Worm (Caenorhabditis elegans) whole organism, L2 larva: ENCODE results near the gene T06E8.2.

Experiments used
- C34F6.9 ChIP-seq: fragments of 150-350 bp; optimal IDR thresholded peaks from 2 replicates; lab custom pipeline; 2014; ENCODE audit warnings: missing biosample characterization, missing genetic modification characterization
- F13H6.1 ChIP-seq: sonication (generic microtip); optimal IDR thresholded peaks from 2 replicates; lab custom pipeline; 2016; ENCODE audit warnings: missing genetic modification characterization, missing compliant biosample characterization
- R02D3.7 ChIP-seq: fragments of 150-350 bp; optimal IDR thresholded peaks from 2 replicates; lab custom pipeline; 2014; ENCODE audit warnings: missing biosample characterization, missing genetic modification characterization
- Y55F3AM.14 ChIP-seq: fragments of 200-800 bp; sonication (Bioruptor generic); optimal IDR thresholded peaks from 2 replicates; lab custom pipeline; 2018; ENCODE audit warnings: mild to moderate bottlenecking, missing genetic modification characterization, missing compliant biosample characterization
- ZK546.5 ChIP-seq: sonication (generic microtip); optimal IDR thresholded peaks from 2 replicates; lab custom pipeline; 2017; ENCODE audit warnings: missing biosample characterization, missing genetic modification characterization
- alr-1 ChIP-seq: fragments of 150-350 bp; optimal IDR thresholded peaks from 2 replicates; lab custom pipeline; 2014; ENCODE audit warnings: missing biosample characterization, missing genetic modification characterization
- aly-2 ChIP-seq: fragments of 150-350 bp; optimal IDR thresholded peaks from 2 replicates; lab custom pipeline; 2014; ENCODE audit warnings: missing biosample characterization, missing genetic modification characterization
- ama-1 ChIP-seq: fragments of 150-350 bp; optimal IDR thresholded peaks from 2 replicates; lab custom pipeline; 2018; ENCODE audit warnings: inconsistent platforms
- ceh-16 ChIP-seq: fragments of 150-350 bp; optimal IDR thresholded peaks from 2 replicates; lab custom pipeline; 2014; ENCODE audit warnings: missing biosample characterization, missing genetic modification characterization
- ceh-82 ChIP-seq: fragments of 150-350 bp; optimal IDR thresholded peaks from 2 replicates; lab custom pipeline; 2014; ENCODE audit warnings: missing biosample characterization, missing genetic modification characterization
- crh-2 ChIP-seq: sonication (generic microtip); optimal IDR thresholded peaks from 2 replicates; lab custom pipeline; 2017; ENCODE audit warnings: missing biosample characterization, missing genetic modification characterization
- dmd-4 ChIP-seq: sonication (generic microtip); optimal IDR thresholded peaks from 2 replicates; lab custom pipeline; 2017; ENCODE audit warnings: missing biosample characterization, missing genetic modification characterization
- egl-27 ChIP-seq: sonication (generic microtip); optimal IDR thresholded peaks from 3 replicates; lab custom pipeline; 2017; ENCODE audit warnings: missing biosample characterization, missing genetic modification reagents, missing genetic modification characterization
- elt-1 ChIP-seq: fragments of 150-350 bp; optimal IDR thresholded peaks from 2 replicates; lab custom pipeline; 2014; ENCODE audit warnings: missing biosample characterization, missing genetic modification characterization
- elt-3 ChIP-seq: sonication (generic microtip); optimal IDR thresholded peaks from 2 replicates; lab custom pipeline; 2017; ENCODE audit warnings: missing biosample characterization, missing genetic modification characterization
- lin-11 ChIP-seq: fragments of 150-350 bp; sonication (generic microtip); optimal IDR thresholded peaks from 2 replicates; lab custom pipeline; 2014; ENCODE audit warnings: missing biosample characterization, missing genetic modification characterization, inconsistent platforms, mixed read lengths
- lin-13 ChIP-seq: fragments of 150-350 bp; optimal IDR thresholded peaks from 2 replicates; lab custom pipeline; 2014; ENCODE audit warnings: missing biosample characterization, missing genetic modification reagents, missing genetic modification characterization
- lin-39 ChIP-seq: fragments of 150-350 bp; optimal IDR thresholded peaks from 2 replicates; lab custom pipeline; 2014; ENCODE audit warnings: missing biosample characterization, missing genetic modification reagents, missing genetic modification characterization
- lsy-2 ChIP-seq, 2 experiments: fragments of 150-350 bp in 1 of 2; sonication (generic microtip) in 1 of 2; optimal IDR thresholded peaks; 2 replicates each; lab custom pipeline; 2014 to 2017; ENCODE audit warnings: missing biosample characterization in 2 of 2, missing genetic modification characterization in 2 of 2
- mab-5 ChIP-seq: fragments of 150-350 bp; optimal IDR thresholded peaks from 2 replicates; lab custom pipeline; 2014; ENCODE audit warnings: missing biosample characterization, missing genetic modification characterization
- mbf-1 ChIP-seq: sonication (generic microtip); optimal IDR thresholded peaks from 2 replicates; lab custom pipeline; 2017; ENCODE audit warnings: missing biosample characterization, missing genetic modification characterization
- mdl-1 ChIP-seq, 2 experiments: fragments of 150-350 bp in 1 of 2; sonication (generic microtip) in 1 of 2; optimal IDR thresholded peaks; 2 replicates each; lab custom pipeline; 2017; ENCODE audit warnings: missing biosample characterization in 2 of 2, missing genetic modification characterization in 2 of 2
- nhr-10 ChIP-seq: sonication (generic microtip); optimal IDR thresholded peaks from 2 replicates; lab custom pipeline; 2017; ENCODE audit warnings: missing biosample characterization, missing genetic modification characterization
- nhr-12 ChIP-seq: fragments of 150-350 bp; optimal IDR thresholded peaks from 2 replicates; lab custom pipeline; 2014; ENCODE audit warnings: missing biosample characterization, missing genetic modification characterization
- nhr-129 ChIP-seq: fragments of 150-350 bp; optimal IDR thresholded peaks from 2 replicates; lab custom pipeline; 2014; ENCODE audit warnings: missing biosample characterization, missing genetic modification characterization
- nhr-21 ChIP-seq: fragments of 150-350 bp; optimal IDR thresholded peaks from 2 replicates; lab custom pipeline; 2014; ENCODE audit warnings: missing biosample characterization, missing genetic modification characterization
- nhr-23 ChIP-seq: fragments of 150-350 bp; optimal IDR thresholded peaks from 2 replicates; lab custom pipeline; 2014; ENCODE audit warnings: missing biosample characterization, missing genetic modification reagents, missing genetic modification characterization
- nhr-237 ChIP-seq: fragments of 150-350 bp; optimal IDR thresholded peaks from 2 replicates; lab custom pipeline; 2014; ENCODE audit warnings: missing biosample characterization, missing genetic modification characterization
- nhr-25 ChIP-seq: fragments of 150-350 bp; sonication (generic microtip); optimal IDR thresholded peaks from 3 replicates; lab custom pipeline; 2014; ENCODE audit warnings: missing biosample characterization, missing genetic modification characterization
- nhr-6 ChIP-seq: fragments of 150-350 bp; optimal IDR thresholded peaks from 2 replicates; lab custom pipeline; 2014; ENCODE audit warnings: missing biosample characterization, missing genetic modification characterization
- peb-1 ChIP-seq: fragments of 150-350 bp; optimal IDR thresholded peaks from 2 replicates; lab custom pipeline; 2014; ENCODE audit warnings: missing biosample characterization, missing genetic modification characterization
- sem-4 ChIP-seq: fragments of 150-350 bp; optimal IDR thresholded peaks from 2 replicates; lab custom pipeline; 2014; ENCODE audit warnings: missing biosample characterization, missing genetic modification reagents, missing genetic modification characterization
- skn-1 ChIP-seq: sonication (generic microtip); optimal IDR thresholded peaks from 2 replicates; lab custom pipeline; 2017; ENCODE audit warnings: missing biosample characterization, missing genetic modification characterization
- sma-3 ChIP-seq: sonication (generic microtip); optimal IDR thresholded peaks from 2 replicates; lab custom pipeline; 2016; ENCODE audit warnings: missing genetic modification reagents, missing genetic modification characterization, missing compliant biosample characterization
- sma-9 ChIP-seq, 2 experiments: fragments of 150-350 bp in 1 of 2; sonication (generic microtip) in 1 of 2; optimal IDR thresholded peaks; 2 replicates each; lab custom pipeline; 2014 to 2016; ENCODE audit warnings: missing genetic modification characterization in 2 of 2, mild to moderate bottlenecking in 1 of 2, missing biosample characterization in 1 of 2, missing compliant biosample characterization in 1 of 2, missing genetic modification reagents in 1 of 2, moderate library complexity in 1 of 2
- snpc-4 ChIP-seq: fragments of 150-350 bp; optimal IDR thresholded peaks from 2 replicates; lab custom pipeline; 2014; ENCODE audit warnings: missing biosample characterization, missing genetic modification characterization
- unc-39 ChIP-seq: fragments of 150-350 bp; optimal IDR thresholded peaks from 2 replicates; lab custom pipeline; 2014; ENCODE audit warnings: missing biosample characterization, missing genetic modification characterization
- unc-55 ChIP-seq: fragments of 150-350 bp; sonication (generic microtip); optimal IDR thresholded peaks from 3 replicates; lab custom pipeline; 2014; ENCODE audit warnings: missing biosample characterization, missing genetic modification reagents, missing genetic modification characterization
- unc-62 ChIP-seq: fragments of 150-350 bp; optimal IDR thresholded peaks from 2 replicates; lab custom pipeline; 2014; ENCODE audit warnings: missing biosample characterization, missing genetic modification reagents, missing genetic modification characterization
- zag-1 ChIP-seq: fragments of 150-350 bp; optimal IDR thresholded peaks from 2 replicates; lab custom pipeline; 2014; ENCODE audit warnings: missing biosample characterization, missing genetic modification characterization
- ztf-1 ChIP-seq: fragments of 200-800 bp; sonication (Bioruptor generic); conservative IDR thresholded peaks from 2 replicates; pipeline ENCODE4 v1.3.6; 2022; ENCODE audit warnings: missing genetic modification characterization, missing compliant biosample characterization
- ztf-11 ChIP-seq: sonication (generic microtip); optimal IDR thresholded peaks from 2 replicates; lab custom pipeline; 2017; ENCODE audit warnings: missing biosample characterization, missing genetic modification characterization
- ztf-4 ChIP-seq: fragments of 150-350 bp; optimal IDR thresholded peaks from 2 replicates; lab custom pipeline; 2014; ENCODE audit warnings: missing biosample characterization, missing genetic modification characterization

Gene T06E8.2

ce11 chrV:10036275-10036674 is at the start of gene T06E8.2:
TSS of gene T06E8.2 (minus strand) at chrV:10036413.
- TF ChIP-seq mbf-1 = no peak
- peak; percentile 50 for TF ChIP-seq C34F6.9 (tag; lab: Kevin White, UChicago)
- TF ChIP-seq Y55F3AM.14 (GFP tag; lab: Kevin White, UChicago) = no peak
- no peak for TF ChIP-seq elt-1
- peak; percentile 27 for TF ChIP-seq sem-4
- TF ChIP-seq mab-5 (tag; lab: Kevin White, UChicago) = no peak
- TF ChIP-seq ceh-82 (tag; lab: Kevin White, UChicago) = no peak
- no peak for TF ChIP-seq aly-2
- TF ChIP-seq peb-1 = peak; percentile 41
- peak; percentile 53 for TF ChIP-seq egl-27 (tag; lab: Kevin White, UChicago)
- TF ChIP-seq zag-1 (tag; lab: Kevin White, UChicago) = no peak
- TF ChIP-seq lin-13 (GFP tag; lab: Kevin White, UChicago) = no peak
- TF ChIP-seq crh-2 (tag; lab: Kevin White, UChicago) = no peak
- TF ChIP-seq nhr-237 (tag; lab: Kevin White, UChicago) = no peak
- peak; percentile 84 for TF ChIP-seq sma-9 (GFP tag; optimal IDR thresholded peaks at IDR 0.05; lab: Kevin White, UChicago)
- no peak for TF ChIP-seq sma-9 (tag; optimal IDR thresholded peaks at IDR 0.05; lab: Kevin White, UChicago)
- no peak for TF ChIP-seq alr-1 (tag; lab: Kevin White, UChicago)
- TF ChIP-seq unc-55 (GFP tag; lab: Kevin White, UChicago) = no peak
- TF ChIP-seq nhr-129 (tag; lab: Kevin White, UChicago) = peak; percentile 66
- TF ChIP-seq lin-39 (tag; lab: Kevin White, UChicago) = no peak
- TF ChIP-seq dmd-4 (tag; lab: Kevin White, UChicago) = no peak
- TF ChIP-seq ztf-1 (GFP tag; lab: Robert Waterston, UW) = no peak
- TF ChIP-seq ztf-11 (tag; lab: Kevin White, UChicago) = no peak
- TF ChIP-seq unc-39 = no peak
- TF ChIP-seq ztf-4 (tag; lab: Kevin White, UChicago) = no peak
- TF ChIP-seq ceh-16 (tag; lab: Kevin White, UChicago) = no peak
- TF ChIP-seq nhr-23 (tag; lab: Kevin White, UChicago) = no peak
- TF ChIP-seq elt-3 (tag; lab: Kevin White, UChicago) = no peak
- TF ChIP-seq unc-62 = no peak
- no peak for TF ChIP-seq R02D3.7
- TF ChIP-seq F13H6.1 (tag; lab: Kevin White, UChicago) = peak; percentile 85
- no peak for TF ChIP-seq lin-11 (tag; lab: Kevin White, UChicago)
- TF ChIP-seq nhr-6 (tag; lab: Kevin White, UChicago) = no peak
- no peak for TF ChIP-seq mdl-1 (tag; optimal IDR thresholded peaks at IDR 0.05; lab: Kevin White, UChicago)
- TF ChIP-seq sma-3 (GFP tag; lab: Kevin White, UChicago) = peak; percentile 43
- TF ChIP-seq nhr-25 (tag; lab: Kevin White, UChicago) = peak; percentile 7
- TF ChIP-seq nhr-10 = no peak
- no peak for TF ChIP-seq nhr-21 (tag; lab: Kevin White, UChicago)
- peak in 1 of 2 experiments; percentile 69 for TF ChIP-seq lsy-2 (tag; optimal IDR thresholded peaks at IDR 0.05; lab: Kevin White, UChicago)
- TF ChIP-seq nhr-12 (tag; lab: Kevin White, UChicago) = no peak
- TF ChIP-seq skn-1 (tag; lab: Kevin White, UChicago) = no peak
- peak; percentile 33 for TF ChIP-seq snpc-4 (tag; lab: Kevin White, UChicago)
- no peak for TF ChIP-seq ama-1 (lab: Kevin White, UChicago)

ce11 chrV:10084864-10085263 is 48.7 kb upstream of the T06E8.2 start, which contains the start of gene R04B5.6:
TSS of gene R04B5.6 (plus strand) at chrV:10085164.
- TF ChIP-seq sem-4 (no peak), dmd-4 (tag; lab: Kevin White, UChicago) (no peak), lsy-2 (tag; optimal IDR thresholded peaks at IDR 0.05; lab: Kevin White, UChicago) (no peak), ztf-1 (GFP tag; lab: Robert Waterston, UW) (no peak), sma-3 (GFP tag; lab: Kevin White, UChicago) (no peak), unc-39 (no peak), peb-1 (no peak), lin-39 (tag; lab: Kevin White, UChicago) (no peak), ZK546.5 (tag; lab: Kevin White, UChicago) (no peak), unc-55 (GFP tag; lab: Kevin White, UChicago) (no peak), zag-1 (tag; lab: Kevin White, UChicago) (no peak), ztf-4 (tag; lab: Kevin White, UChicago) (no peak), nhr-10 (no peak), aly-2 (no peak)
